Worm (Caenorhabditis elegans) whole organism, L4/young adult: ENCODE measurements around the gene pde-3.

Experiments
- W03F9.2 ChIP-seq: fragments of 150-350 bp; optimal IDR thresholded peaks from 2 replicates; lab custom pipeline; 2014; ENCODE audit warnings: missing biosample characterization, missing genetic modification characterization
- dao-5 ChIP-seq: sonication (generic microtip); optimal IDR thresholded peaks from 2 replicates; lab custom pipeline; 2016; ENCODE audit warnings: missing genotype, missing genetic modification characterization, moderate library complexity, missing compliant biosample characterization

ce11 chrII:14945518-14945917, 26.0 kb downstream of the pde-3 start:
- TF ChIP-seq dao-5 (tag; lab: Kevin White, UChicago) (no peak), W03F9.2 (tag; lab: Kevin White, UChicago) (no peak)
